Worm (Caenorhabditis elegans) whole organism, L2 larva: ENCODE results near the gene btb-4.
"Not testable (repeated sequence)": the region's sequence is repeated elsewhere in the genome, so short reads cannot be mapped to it uniquely, and the experiment has no call there.

Source experiments
- C34F6.9 ChIP-seq: fragments of 150-350 bp; optimal IDR thresholded peaks from 2 replicates; lab custom pipeline; 2014; ENCODE audit warnings: missing biosample characterization, missing genetic modification characterization
- ZK546.5 ChIP-seq: sonication (generic microtip); optimal IDR thresholded peaks from 2 replicates; lab custom pipeline; 2017; ENCODE audit warnings: missing biosample characterization, missing genetic modification characterization
- alr-1 ChIP-seq: fragments of 150-350 bp; optimal IDR thresholded peaks from 2 replicates; lab custom pipeline; 2014; ENCODE audit warnings: missing biosample characterization, missing genetic modification characterization
- blmp-1 ChIP-seq: sonication (generic microtip); optimal IDR thresholded peaks from 2 replicates; lab custom pipeline; 2017; ENCODE audit warnings: missing genetic modification characterization, mild to moderate bottlenecking, missing compliant biosample characterization, antibody characterized with exemption, moderate library complexity; ENCODE audit not compliant: insufficient read depth
- ceh-16 ChIP-seq: fragments of 150-350 bp; optimal IDR thresholded peaks from 2 replicates; lab custom pipeline; 2014; ENCODE audit warnings: missing biosample characterization, missing genetic modification characterization
- ceh-82 ChIP-seq: fragments of 150-350 bp; optimal IDR thresholded peaks from 2 replicates; lab custom pipeline; 2014; ENCODE audit warnings: missing biosample characterization, missing genetic modification characterization
- egl-27 ChIP-seq: sonication (generic microtip); optimal IDR thresholded peaks from 3 replicates; lab custom pipeline; 2017; ENCODE audit warnings: missing biosample characterization, missing genetic modification reagents, missing genetic modification characterization
- elt-1 ChIP-seq: fragments of 150-350 bp; optimal IDR thresholded peaks from 2 replicates; lab custom pipeline; 2014; ENCODE audit warnings: missing biosample characterization, missing genetic modification characterization
- fos-1 ChIP-seq: fragments of 150-350 bp; optimal IDR thresholded peaks from 2 replicates; lab custom pipeline; 2014; ENCODE audit warnings: missing biosample characterization, missing genetic modification characterization
- gmeb-1 ChIP-seq: fragments of 150-350 bp; optimal IDR thresholded peaks from 2 replicates; lab custom pipeline; 2014; ENCODE audit warnings: missing biosample characterization, missing genetic modification characterization
- lin-11 ChIP-seq: fragments of 150-350 bp; sonication (generic microtip); optimal IDR thresholded peaks from 2 replicates; lab custom pipeline; 2014; ENCODE audit warnings: missing biosample characterization, missing genetic modification characterization, inconsistent platforms, mixed read lengths
- lin-13 ChIP-seq: fragments of 150-350 bp; optimal IDR thresholded peaks from 2 replicates; lab custom pipeline; 2014; ENCODE audit warnings: missing biosample characterization, missing genetic modification reagents, missing genetic modification characterization
- lsy-2 ChIP-seq, 2 experiments: fragments of 150-350 bp in 1 of 2; sonication (generic microtip) in 1 of 2; optimal IDR thresholded peaks; 2 replicates each; lab custom pipeline; 2014 to 2017; ENCODE audit warnings: missing biosample characterization in 2 of 2, missing genetic modification characterization in 2 of 2
- mab-5 ChIP-seq: fragments of 150-350 bp; optimal IDR thresholded peaks from 2 replicates; lab custom pipeline; 2014; ENCODE audit warnings: missing biosample characterization, missing genetic modification characterization
- mbf-1 ChIP-seq: sonication (generic microtip); optimal IDR thresholded peaks from 2 replicates; lab custom pipeline; 2017; ENCODE audit warnings: missing biosample characterization, missing genetic modification characterization
- mdl-1 ChIP-seq, 2 experiments: fragments of 150-350 bp in 1 of 2; sonication (generic microtip) in 1 of 2; optimal IDR thresholded peaks; 2 replicates each; lab custom pipeline; 2017; ENCODE audit warnings: missing biosample characterization in 2 of 2, missing genetic modification characterization in 2 of 2
- nhr-10 ChIP-seq: sonication (generic microtip); optimal IDR thresholded peaks from 2 replicates; lab custom pipeline; 2017; ENCODE audit warnings: missing biosample characterization, missing genetic modification characterization
- nhr-11 ChIP-seq: fragments of 150-350 bp; optimal IDR thresholded peaks from 2 replicates; lab custom pipeline; 2014; ENCODE audit warnings: missing biosample characterization, missing genetic modification characterization
- nhr-12 ChIP-seq: fragments of 150-350 bp; optimal IDR thresholded peaks from 2 replicates; lab custom pipeline; 2014; ENCODE audit warnings: missing biosample characterization, missing genetic modification characterization
- nhr-21 ChIP-seq: fragments of 150-350 bp; optimal IDR thresholded peaks from 2 replicates; lab custom pipeline; 2014; ENCODE audit warnings: missing biosample characterization, missing genetic modification characterization
- nhr-237 ChIP-seq: fragments of 150-350 bp; optimal IDR thresholded peaks from 2 replicates; lab custom pipeline; 2014; ENCODE audit warnings: missing biosample characterization, missing genetic modification characterization
- nhr-25 ChIP-seq: fragments of 150-350 bp; sonication (generic microtip); optimal IDR thresholded peaks from 3 replicates; lab custom pipeline; 2014; ENCODE audit warnings: missing biosample characterization, missing genetic modification characterization
- nhr-6 ChIP-seq: fragments of 150-350 bp; optimal IDR thresholded peaks from 2 replicates; lab custom pipeline; 2014; ENCODE audit warnings: missing biosample characterization, missing genetic modification characterization
- nhr-77 ChIP-seq: fragments of 150-350 bp; optimal IDR thresholded peaks from 2 replicates; lab custom pipeline; 2014; ENCODE audit warnings: missing biosample characterization, missing genetic modification characterization
- peb-1 ChIP-seq: fragments of 150-350 bp; optimal IDR thresholded peaks from 2 replicates; lab custom pipeline; 2014; ENCODE audit warnings: missing biosample characterization, missing genetic modification characterization
- sem-4 ChIP-seq: fragments of 150-350 bp; optimal IDR thresholded peaks from 2 replicates; lab custom pipeline; 2014; ENCODE audit warnings: missing biosample characterization, missing genetic modification reagents, missing genetic modification characterization
- skn-1 ChIP-seq: sonication (generic microtip); optimal IDR thresholded peaks from 2 replicates; lab custom pipeline; 2017; ENCODE audit warnings: missing biosample characterization, missing genetic modification characterization
- sma-9 ChIP-seq, 2 experiments: fragments of 150-350 bp in 1 of 2; sonication (generic microtip) in 1 of 2; optimal IDR thresholded peaks; 2 replicates each; lab custom pipeline; 2014 to 2016; ENCODE audit warnings: missing genetic modification characterization in 2 of 2, mild to moderate bottlenecking in 1 of 2, missing biosample characterization in 1 of 2, missing compliant biosample characterization in 1 of 2, missing genetic modification reagents in 1 of 2, moderate library complexity in 1 of 2
- snpc-4 ChIP-seq: fragments of 150-350 bp; optimal IDR thresholded peaks from 2 replicates; lab custom pipeline; 2014; ENCODE audit warnings: missing biosample characterization, missing genetic modification characterization
- unc-39 ChIP-seq: fragments of 150-350 bp; optimal IDR thresholded peaks from 2 replicates; lab custom pipeline; 2014; ENCODE audit warnings: missing biosample characterization, missing genetic modification characterization
- unc-55 ChIP-seq: fragments of 150-350 bp; sonication (generic microtip); optimal IDR thresholded peaks from 3 replicates; lab custom pipeline; 2014; ENCODE audit warnings: missing biosample characterization, missing genetic modification reagents, missing genetic modification characterization
- unc-62 ChIP-seq: fragments of 150-350 bp; optimal IDR thresholded peaks from 2 replicates; lab custom pipeline; 2014; ENCODE audit warnings: missing biosample characterization, missing genetic modification reagents, missing genetic modification characterization
- zag-1 ChIP-seq: fragments of 150-350 bp; optimal IDR thresholded peaks from 2 replicates; lab custom pipeline; 2014; ENCODE audit warnings: missing biosample characterization, missing genetic modification characterization
- ztf-11 ChIP-seq: sonication (generic microtip); optimal IDR thresholded peaks from 2 replicates; lab custom pipeline; 2017; ENCODE audit warnings: missing biosample characterization, missing genetic modification characterization
- ztf-4 ChIP-seq: fragments of 150-350 bp; optimal IDR thresholded peaks from 2 replicates; lab custom pipeline; 2014; ENCODE audit warnings: missing biosample characterization, missing genetic modification characterization

btb-4 gene

ce11 chrII:2000720-2001119 lies 31.4 kb upstream of the btb-4 start, which contains the start of gene ceh-84:
Gene ceh-84, minus strand, starts transcription at chrII:2000820.
- TF ChIP-seq nhr-77; blmp-1; nhr-6 (tag; lab: Kevin White, UChicago): not testable (repeated sequence)

- TF ChIP-seq sma-9 (GFP tag; optimal IDR thresholded peaks at IDR 0.05; lab: Kevin White, UChicago) (no peak), sma-9 (tag; optimal IDR thresholded peaks at IDR 0.05; lab: Kevin White, UChicago) (no peak), nhr-11 (tag; lab: Kevin White, UChicago) (no peak), ztf-4 (tag; lab: Kevin White, UChicago) (no peak), lin-13 (GFP tag; lab: Kevin White, UChicago) (no peak), sem-4 (tag; lab: Kevin White, UChicago) (no peak), snpc-4 (tag; lab: Kevin White, UChicago) (no peak), elt-1 (tag; lab: Kevin White, UChicago) (no peak), mab-5 (tag; lab: Kevin White, UChicago) (no peak), nhr-21 (no peak), peb-1 (tag; lab: Kevin White, UChicago) (no peak), gmeb-1 (tag; lab: Kevin White, UChicago) (no peak), lin-11 (tag; lab: Kevin White, UChicago) (no peak)
- TF ChIP-seq, all 48 proteins: peak for 0
Measured at ce11 chrII:2011179-2011578, 20.9 kb upstream of the btb-4 start.

- TF ChIP-seq sma-9 (GFP tag; optimal IDR thresholded peaks at IDR 0.05; lab: Kevin White, UChicago) (no peak), sma-9 (tag; optimal IDR thresholded peaks at IDR 0.05; lab: Kevin White, UChicago) (no peak), ztf-4 (tag; lab: Kevin White, UChicago) (no peak), lin-11 (tag; lab: Kevin White, UChicago) (no peak), blmp-1 (no peak), zag-1 (tag; lab: Kevin White, UChicago) (no peak), nhr-6 (tag; lab: Kevin White, UChicago) (no peak), peb-1 (tag; lab: Kevin White, UChicago) (no peak), nhr-12 (tag; lab: Kevin White, UChicago) (no peak), C34F6.9 (tag; lab: Kevin White, UChicago) (no peak), lin-13 (GFP tag; lab: Kevin White, UChicago) (no peak), ceh-82 (tag; lab: Kevin White, UChicago) (no peak), nhr-10 (tag; lab: Kevin White, UChicago) (no peak), unc-62 (GFP tag; lab: Kevin White, UChicago) (no peak), nhr-25 (tag; lab: Kevin White, UChicago) (no peak), mdl-1 (tag; optimal IDR thresholded peaks at IDR 0.05; lab: Kevin White, UChicago) (no peak)
Measured at ce11 chrII:2012698-2013097, 19.4 kb upstream of the btb-4 start, which contains the start of gene F59H6.15. Gene F59H6.15, plus strand, starts transcription at chrII:2012998.

ce11 chrII:2013856-2014255 lies 18.3 kb upstream of the btb-4 start:
- TF ChIP-seq ceh-16, result no peak
- TF ChIP-seq snpc-4 (tag; lab: Kevin White, UChicago), result no peak
- TF ChIP-seq unc-55 (GFP tag; lab: Kevin White, UChicago), result no peak
- TF ChIP-seq nhr-12 (tag; lab: Kevin White, UChicago), result no peak
- TF ChIP-seq mbf-1, result no peak
- no peak for TF ChIP-seq lin-11 (tag; lab: Kevin White, UChicago)
- TF ChIP-seq skn-1 (tag; lab: Kevin White, UChicago), result no peak
- no peak for TF ChIP-seq nhr-11 (tag; lab: Kevin White, UChicago)
- no peak for TF ChIP-seq lin-13 (GFP tag; lab: Kevin White, UChicago)
- TF ChIP-seq egl-27 (tag; lab: Kevin White, UChicago), result no peak
- no peak for TF ChIP-seq unc-39 (tag; lab: Kevin White, UChicago)

- TF ChIP-seq alr-1 (tag; lab: Kevin White, UChicago); nhr-77; elt-1 (tag; lab: Kevin White, UChicago): not testable (repeated sequence)
Measured at ce11 chrII:2023514-2023913, 8.6 kb upstream of the btb-4 start, which contains the start of gene cya-2. Gene cya-2, minus strand, starts transcription at chrII:2023614.

ce11 chrII:2026525-2026924 lies 5.6 kb upstream of the btb-4 start, which contains the start of gene bath-21:
Gene bath-21, minus strand, starts transcription at chrII:2026625.
- no peak for TF ChIP-seq blmp-1
- TF ChIP-seq sma-9 (GFP tag; optimal IDR thresholded peaks at IDR 0.05; lab: Kevin White, UChicago), result no peak
- TF ChIP-seq sma-9 (tag; optimal IDR thresholded peaks at IDR 0.05; lab: Kevin White, UChicago), result no peak
- TF ChIP-seq nhr-237 (tag; lab: Kevin White, UChicago), result no peak
- no peak for TF ChIP-seq ztf-11
- no peak for TF ChIP-seq elt-1 (tag; lab: Kevin White, UChicago)
- TF ChIP-seq fos-1 (tag; lab: Kevin White, UChicago), result no peak
- TF ChIP-seq lsy-2 (tag; optimal IDR thresholded peaks at IDR 0.05; lab: Kevin White, UChicago), result no peak
- TF ChIP-seq unc-55 (GFP tag; lab: Kevin White, UChicago), result no peak
- TF ChIP-seq ZK546.5 (tag; lab: Kevin White, UChicago), result no peak
- no peak for TF ChIP-seq nhr-11 (tag; lab: Kevin White, UChicago)
- TF ChIP-seq nhr-25 (tag; lab: Kevin White, UChicago), result no peak
- no peak for TF ChIP-seq lin-11 (tag; lab: Kevin White, UChicago)
